Fruit fly (Drosophila melanogaster) whole organism, prepupa: ENCODE measurements around the gene Fntb.

ENCODE experiments used
- CG11762 ChIP-seq: fragments of 200-800 bp; sonication (Bioruptor generic); optimal IDR thresholded peaks from 3 replicates; lab custom pipeline; 2016; ENCODE audit warnings: missing biosample characterization, missing genetic modification characterization; ENCODE audit not compliant: insufficient read depth
- CG11902 ChIP-seq: fragments of 200-800 bp; sonication (Bioruptor generic); optimal IDR thresholded peaks from 3 replicates; lab custom pipeline; 2016; ENCODE audit warnings: missing biosample characterization, missing genetic modification characterization
- CG15336 ChIP-seq: fragments of 200-800 bp; sonication (Bioruptor generic); IDR thresholded peaks from 2 replicates; pipeline ENCODE4 v1.3.6; 2022; ENCODE audit warnings: missing biosample characterization, missing genetic modification characterization
- CG1621 ChIP-seq: fragments of 200-800 bp; sonication (Bioruptor generic); optimal IDR thresholded peaks from 3 replicates; lab custom pipeline; 2018; ENCODE audit warnings: missing biosample characterization, mild to moderate bottlenecking, missing genetic modification characterization
- CG32006 ChIP-seq: fragments of 200-800 bp; sonication (Bioruptor generic); optimal IDR thresholded peaks from 3 replicates; lab custom pipeline; 2017; ENCODE audit warnings: missing biosample characterization, mild to moderate bottlenecking, missing genetic modification characterization
- CG3919 ChIP-seq: fragments of 200-800 bp; sonication (Bioruptor generic); optimal IDR thresholded peaks from 3 replicates; lab custom pipeline; 2016; ENCODE audit warnings: missing biosample characterization, missing genetic modification characterization
- CG6163 ChIP-seq: fragments of 200-800 bp; sonication (Bioruptor generic); IDR thresholded peaks from 3 replicates; pipeline ENCODE4 v1.3.6; 2022; ENCODE audit warnings: missing biosample characterization, missing genetic modification characterization
- CG6808 ChIP-seq: fragments of 200-800 bp; sonication (Bioruptor generic); optimal IDR thresholded peaks from 3 replicates; lab custom pipeline; 2017; ENCODE audit warnings: missing biosample characterization, missing genetic modification characterization, mild to moderate bottlenecking, moderate library complexity, missing genetic modification reagents
- CG7368 ChIP-seq: fragments of 200-800 bp; sonication (Bioruptor generic); optimal IDR thresholded peaks from 3 replicates; lab custom pipeline; 2016; ENCODE audit warnings: missing biosample characterization, missing genetic modification characterization
- CG9139 ChIP-seq: fragments of 200-800 bp; sonication (Bioruptor generic); optimal IDR thresholded peaks from 3 replicates; lab custom pipeline; 2017; ENCODE audit warnings: missing biosample characterization, mild to moderate bottlenecking, missing genetic modification characterization
- Eip78C ChIP-seq: fragments of 200-800 bp; sonication (Bioruptor generic); peaks from one replicate; lab custom pipeline; 2016; ENCODE audit warnings: missing biosample characterization, missing genetic modification characterization
- Ets96B ChIP-seq: fragments of 200-800 bp; optimal IDR thresholded peaks from 2 replicates; lab custom pipeline; 2019; ENCODE audit warnings: missing biosample characterization, mild to moderate bottlenecking, missing genetic modification characterization, moderate library complexity
- Hr4 ChIP-seq: fragments of 200-800 bp; sonication (Bioruptor generic); optimal IDR thresholded peaks from 3 replicates; lab custom pipeline; 2016; ENCODE audit warnings: missing biosample characterization, missing genetic modification characterization
- Met ChIP-seq: fragments of 200-800 bp; sonication (Bioruptor generic); optimal IDR thresholded peaks from 3 replicates; lab custom pipeline; 2016; ENCODE audit warnings: missing biosample characterization, missing genetic modification characterization
- OdsH ChIP-seq: fragments of 200-800 bp; sonication (Bioruptor generic); optimal IDR thresholded peaks from 3 replicates; lab custom pipeline; 2016; ENCODE audit warnings: missing biosample characterization, missing genetic modification characterization
- Sox15 ChIP-seq: fragments of 200-800 bp; sonication (Bioruptor generic); optimal IDR thresholded peaks from 3 replicates; lab custom pipeline; 2016; ENCODE audit warnings: missing biosample characterization, missing genetic modification characterization
- achi ChIP-seq: fragments of 200-800 bp; sonication (Bioruptor generic); optimal IDR thresholded peaks from 3 replicates; lab custom pipeline; 2016; ENCODE audit warnings: missing biosample characterization, missing genetic modification characterization
- acj6 ChIP-seq: fragments of 200-800 bp; sonication (Bioruptor generic); optimal IDR thresholded peaks from 3 replicates; lab custom pipeline; 2016; ENCODE audit warnings: missing biosample characterization, missing genetic modification characterization
- dsx ChIP-seq: fragments of 200-800 bp; optimal IDR thresholded peaks from 3 replicates; lab custom pipeline; 2019; ENCODE audit warnings: missing biosample characterization, mild to moderate bottlenecking, missing genetic modification characterization, moderate library complexity; ENCODE audit not compliant: poor library complexity, severe bottlenecking
- eg ChIP-seq: fragments of 200-800 bp; sonication (Bioruptor generic); IDR thresholded peaks from 3 replicates; pipeline ENCODE4 v1.3.6; 2022; ENCODE audit warnings: missing biosample characterization, missing genetic modification characterization
- esn ChIP-seq: fragments of 200-800 bp; sonication (Bioruptor generic); optimal IDR thresholded peaks from 2 replicates; lab custom pipeline; 2016; ENCODE audit warnings: missing biosample characterization, mild to moderate bottlenecking, missing genetic modification characterization, moderate library complexity
- fd59A ChIP-seq: fragments of 200-800 bp; sonication (Bioruptor generic); optimal IDR thresholded peaks from 2 replicates; lab custom pipeline; 2017; ENCODE audit warnings: missing biosample characterization, mild to moderate bottlenecking, missing genetic modification characterization, missing genetic modification reagents
- pdm3 ChIP-seq: fragments of 200-800 bp; sonication (Bioruptor generic); optimal IDR thresholded peaks from 3 replicates; lab custom pipeline; 2016; ENCODE audit warnings: missing biosample characterization, missing genetic modification characterization
- topi ChIP-seq: fragments of 200-800 bp; sonication (Bioruptor generic); optimal IDR thresholded peaks from 3 replicates; lab custom pipeline; 2016; ENCODE audit warnings: missing biosample characterization, missing genetic modification characterization

The Fntb gene

DNA sequence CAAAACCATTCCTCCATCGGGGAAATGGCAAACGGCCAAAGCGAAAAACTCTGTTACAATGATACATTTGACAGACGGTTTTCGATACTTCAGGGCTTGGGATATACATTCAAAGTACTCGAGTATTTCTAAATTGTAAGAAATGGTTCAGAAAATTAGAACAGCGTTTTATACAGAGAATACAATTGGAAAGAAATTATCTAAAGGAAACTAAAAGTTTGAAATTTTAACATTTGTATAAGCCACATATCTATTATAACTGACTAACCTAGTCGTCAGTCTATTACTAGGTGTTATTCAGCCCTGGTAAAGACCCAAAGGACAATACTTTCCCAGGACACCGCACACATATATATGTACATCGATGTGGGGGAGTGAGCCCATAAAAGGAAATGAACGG is 43.7 kb downstream of the Fntb start:
- TF ChIP-seq Eip78C (GFP tag; lab: Kevin White, UChicago) (peak; percentile 75), CG3919 (GFP tag; lab: Kevin White, UChicago) (no peak), CG1621 (tag; lab: Kevin White, UChicago) (no peak)

DNA sequence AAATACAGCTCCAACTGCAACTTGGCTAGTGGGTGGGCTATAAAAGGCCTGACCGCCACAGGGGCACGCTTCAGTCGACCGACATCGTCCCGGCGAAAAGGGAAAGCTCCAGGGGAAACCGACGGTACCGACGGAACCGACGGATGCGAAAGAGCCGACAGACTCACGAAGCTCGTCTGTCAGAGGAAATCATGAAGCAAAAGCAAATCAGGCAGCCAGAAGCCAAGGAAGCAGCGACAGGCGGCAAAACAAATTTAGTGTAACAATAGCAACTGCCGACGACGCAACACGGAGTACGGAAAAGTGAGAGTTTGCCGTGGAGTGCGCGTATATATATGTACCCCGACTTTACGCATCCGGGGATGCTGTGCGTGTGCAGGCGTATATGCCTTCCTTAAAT is 44.2 kb downstream of the Fntb start, which contains the start of gene Gyc89Db:
Gene Gyc89Db, plus strand, starts transcription at position 78 of the 400 bp plus-strand sequence.
- no peak for TF ChIP-seq fd59A (GFP tag; lab: Kevin White, UChicago)
- TF ChIP-seq Ets96B (tag; lab: Kevin White, UChicago): no peak
- TF ChIP-seq CG6808: no peak
- no peak for TF ChIP-seq CG11902
- no peak for TF ChIP-seq CG6163 (GFP tag; lab: Robert Waterston, UW)
- no peak for TF ChIP-seq pdm3 (GFP tag; lab: Kevin White, UChicago)
- no peak for TF ChIP-seq Hr4
- no peak for TF ChIP-seq achi (GFP tag; lab: Kevin White, UChicago)
- TF ChIP-seq CG11762: no peak
- TF ChIP-seq CG9139: no peak
- TF ChIP-seq CG32006: no peak
- no peak for TF ChIP-seq Met (GFP tag; lab: Kevin White, UChicago)
- no peak for TF ChIP-seq Eip78C (GFP tag; lab: Kevin White, UChicago)
- no peak for TF ChIP-seq eg

- TF ChIP-seq Eip78C (GFP tag; lab: Kevin White, UChicago) (peak; percentile 12), CG15336 (GFP tag; lab: Robert Waterston, UW) (no peak)
These were observed 48.2 kb downstream of the Fntb start, which contains the start of gene Dhfr for dm6 chr3R:16480995-16481394. TSS of gene Dhfr (plus strand) at chr3R:16481167.

dm6 chr3R:16482276-16482675 is 49.5 kb downstream of the Fntb start, which contains the start of gene Sdhaf3:
TSS of gene Sdhaf3 (minus strand) at chr3R:16482452.
- TF ChIP-seq acj6 (no peak), dsx (no peak), CG7368 (GFP tag; lab: Kevin White, UChicago) (no peak), esn (peak; percentile 36), Eip78C (GFP tag; lab: Kevin White, UChicago) (peak; percentile 3), achi (GFP tag; lab: Kevin White, UChicago) (no peak), CG1621 (tag; lab: Kevin White, UChicago) (no peak), Met (GFP tag; lab: Kevin White, UChicago) (no peak), OdsH (GFP tag; lab: Kevin White, UChicago) (no peak), Sox15 (GFP tag; lab: Kevin White, UChicago) (no peak)

DNA sequence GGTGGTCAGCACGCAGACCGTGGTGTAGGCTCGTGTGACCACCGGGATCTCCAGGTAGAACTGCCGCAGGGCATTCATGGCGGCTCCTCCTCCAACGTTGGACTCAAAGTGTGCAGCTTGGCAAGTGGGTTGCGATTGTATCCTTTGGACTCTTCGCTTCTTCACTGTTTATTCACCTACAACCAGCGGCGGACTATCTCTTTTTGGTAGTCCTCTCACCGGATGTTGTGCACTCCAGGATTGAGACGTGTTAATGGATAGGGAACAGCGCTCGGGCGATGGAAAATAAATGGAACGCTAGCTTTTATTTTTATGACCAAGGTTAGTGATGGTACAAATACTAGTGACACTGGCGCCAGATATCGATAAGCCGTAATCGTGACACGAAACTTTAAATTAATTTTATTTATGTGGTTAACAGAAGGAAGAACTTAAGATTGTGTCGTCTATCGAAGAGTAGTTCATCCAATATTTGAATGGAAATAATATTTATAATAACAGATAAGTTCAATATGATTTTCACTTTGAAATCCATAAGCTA is 51.1 kb downstream of the Fntb start, which contains the start of gene Der-2:
Gene Der-2, minus strand, starts transcription at position 347 of the 541 bp plus-strand sequence.
- TF ChIP-seq Eip78C (GFP tag; lab: Kevin White, UChicago): peak; percentile 25
- TF ChIP-seq topi: no peak
